Worm (Caenorhabditis elegans) whole organism, L3 larva: Measurements from ENCODE around the gene dhs-16.

Experiments used
- ama-1 ChIP-seq: fragments of 150-350 bp; optimal IDR thresholded peaks from 2 replicates; lab custom pipeline; 2018
- ceh-16 ChIP-seq: sonication (generic microtip); optimal IDR thresholded peaks from 2 replicates; lab custom pipeline; 2017; ENCODE audit warnings: missing biosample characterization, missing genetic modification characterization
- ceh-28 ChIP-seq: fragments of 150-350 bp; optimal IDR thresholded peaks from 2 replicates; lab custom pipeline; 2014; ENCODE audit warnings: missing biosample characterization, missing genetic modification reagents, missing genetic modification characterization
- egl-27 ChIP-seq: sonication (generic microtip); optimal IDR thresholded peaks from 4 replicates; lab custom pipeline; 2017; ENCODE audit warnings: missing biosample characterization, missing genetic modification reagents, missing genetic modification characterization
- elt-3 ChIP-seq, 3 experiments: fragments of 150-350 bp in 1 of 3; sonication (generic microtip) in 2 of 3; optimal IDR thresholded peaks; 2 replicates in 2 of 3; 4 replicates in 1 of 3; lab custom pipeline; 2014 to 2017; ENCODE audit warnings: missing biosample characterization in 3 of 3, missing genetic modification characterization in 3 of 3
- jun-1 ChIP-seq: fragments of 150-350 bp; optimal IDR thresholded peaks from 2 replicates; lab custom pipeline; 2014; ENCODE audit warnings: missing biosample characterization, missing genetic modification reagents, missing genetic modification characterization
- nhr-25 ChIP-seq: sonication (generic microtip); optimal IDR thresholded peaks from 2 replicates; lab custom pipeline; 2017; ENCODE audit warnings: missing biosample characterization, missing genetic modification characterization
- pha-4 ChIP-seq: fragments of 150-350 bp; optimal IDR thresholded peaks from 2 replicates; lab custom pipeline; 2014; ENCODE audit warnings: missing biosample characterization, missing genetic modification reagents, missing genetic modification characterization
- skn-1 ChIP-seq: fragments of 150-350 bp; optimal IDR thresholded peaks from 2 replicates; lab custom pipeline; 2014; ENCODE audit warnings: missing biosample characterization, missing genetic modification characterization
- snpc-4 ChIP-seq: fragments of 150-350 bp; optimal IDR thresholded peaks from 2 replicates; lab custom pipeline; 2014; ENCODE audit warnings: missing biosample characterization, missing genetic modification characterization
- zag-1 ChIP-seq: fragments of 150-350 bp; optimal IDR thresholded peaks from 2 replicates; lab custom pipeline; 2014; ENCODE audit warnings: missing biosample characterization, missing genetic modification characterization
- ztf-11 ChIP-seq: fragments of 150-350 bp; optimal IDR thresholded peaks from 2 replicates; lab custom pipeline; 2014; ENCODE audit warnings: missing biosample characterization, missing genetic modification characterization

- TF ChIP-seq zag-1 (tag; lab: Kevin White, UChicago): no peak
- TF ChIP-seq egl-27: no peak
- TF ChIP-seq ztf-11: no peak
- TF ChIP-seq nhr-25 (tag; lab: Kevin White, UChicago): no peak
- TF ChIP-seq jun-1 (tag; lab: Kevin White, UChicago): no peak
- no peak for TF ChIP-seq skn-1 (tag; lab: Kevin White, UChicago)
- no peak for TF ChIP-seq elt-3 (tag; optimal IDR thresholded peaks at IDR 0.05; lab: Kevin White, UChicago)
- no peak for TF ChIP-seq ceh-28 (tag; lab: Kevin White, UChicago)
- no peak for TF ChIP-seq snpc-4 (tag; lab: Kevin White, UChicago)
- TF ChIP-seq pha-4 (tag; lab: Kevin White, UChicago): no peak
- no peak for TF ChIP-seq ama-1 (lab: Kevin White, UChicago)
- TF ChIP-seq ceh-16 (tag; lab: Kevin White, UChicago): no peak
Observed at ce11 chrV:5953086-5953485, 30.5 kb upstream of the dhs-16 start.
